Worm (Caenorhabditis elegans) whole organism, L3 larva: Measurements from ENCODE around the gene F09E5.16.

Experiments used
- aly-2 ChIP-seq: fragments of 150-350 bp; optimal IDR thresholded peaks from 2 replicates; lab custom pipeline; 2014; ENCODE audit warnings: missing biosample characterization, missing genetic modification characterization
- ama-1 ChIP-seq: fragments of 150-350 bp; optimal IDR thresholded peaks from 2 replicates; lab custom pipeline; 2018
- ceh-16 ChIP-seq: sonication (generic microtip); optimal IDR thresholded peaks from 2 replicates; lab custom pipeline; 2017; ENCODE audit warnings: missing biosample characterization, missing genetic modification characterization
- ceh-28 ChIP-seq: fragments of 150-350 bp; optimal IDR thresholded peaks from 2 replicates; lab custom pipeline; 2014; ENCODE audit warnings: missing biosample characterization, missing genetic modification reagents, missing genetic modification characterization
- ceh-82 ChIP-seq: fragments of 150-350 bp; optimal IDR thresholded peaks from 2 replicates; lab custom pipeline; 2014; ENCODE audit warnings: missing biosample characterization, missing genetic modification characterization
- ceh-9 ChIP-seq: sonication (generic microtip); optimal IDR thresholded peaks from 2 replicates; lab custom pipeline; 2018; ENCODE audit warnings: missing biosample characterization, missing genetic modification characterization
- egl-27 ChIP-seq: sonication (generic microtip); optimal IDR thresholded peaks from 4 replicates; lab custom pipeline; 2017; ENCODE audit warnings: missing biosample characterization, missing genetic modification reagents, missing genetic modification characterization
- egl-5 ChIP-seq: fragments of 150-350 bp; optimal IDR thresholded peaks from 2 replicates; lab custom pipeline; 2017; ENCODE audit warnings: missing biosample characterization, missing genetic modification reagents, missing genetic modification characterization, inconsistent platforms
- elt-1 ChIP-seq: fragments of 150-350 bp; optimal IDR thresholded peaks from 2 replicates; lab custom pipeline; 2014; ENCODE audit warnings: missing biosample characterization, missing genetic modification characterization
- elt-2 ChIP-seq: sonication (generic microtip); optimal IDR thresholded peaks from 2 replicates; lab custom pipeline; 2016; ENCODE audit warnings: missing genetic modification reagents, mild to moderate bottlenecking, missing genetic modification characterization, missing compliant biosample characterization
- elt-3 ChIP-seq, 3 experiments: fragments of 150-350 bp in 1 of 3; sonication (generic microtip) in 2 of 3; optimal IDR thresholded peaks; 2 replicates in 2 of 3; 4 replicates in 1 of 3; lab custom pipeline; 2014 to 2017; ENCODE audit warnings: missing biosample characterization in 3 of 3, missing genetic modification characterization in 3 of 3
- eor-1 ChIP-seq, 2 experiments: fragments of 150-350 bp; optimal IDR thresholded peaks; 2 replicates each; lab custom pipeline; 2014 to 2018; ENCODE audit warnings: missing biosample characterization in 2 of 2, missing genetic modification characterization in 2 of 2
- fkh-2 ChIP-seq: fragments of 150-350 bp; optimal IDR thresholded peaks from 2 replicates; lab custom pipeline; 2014; ENCODE audit warnings: missing biosample characterization, missing genetic modification reagents, missing genetic modification characterization
- fos-1 ChIP-seq: fragments of 150-350 bp; optimal IDR thresholded peaks from 2 replicates; lab custom pipeline; 2014; ENCODE audit warnings: missing biosample characterization, missing genetic modification characterization
- hmg-11 ChIP-seq: sonication (generic microtip); optimal IDR thresholded peaks from 2 replicates; lab custom pipeline; 2016; ENCODE audit warnings: missing genetic modification characterization, missing compliant biosample characterization
- jun-1 ChIP-seq: fragments of 150-350 bp; optimal IDR thresholded peaks from 2 replicates; lab custom pipeline; 2014; ENCODE audit warnings: missing biosample characterization, missing genetic modification reagents, missing genetic modification characterization
- lin-15B ChIP-seq: fragments of 150-350 bp; optimal IDR thresholded peaks from 2 replicates; lab custom pipeline; 2014; ENCODE audit warnings: missing biosample characterization, missing genetic modification characterization
- lin-39 ChIP-seq: fragments of 150-350 bp; optimal IDR thresholded peaks from 2 replicates; lab custom pipeline; 2018; ENCODE audit warnings: missing biosample characterization, missing genetic modification reagents, missing genetic modification characterization
- lsy-12 ChIP-seq: sonication (generic microtip); optimal IDR thresholded peaks from 2 replicates; lab custom pipeline; 2016; ENCODE audit warnings: mild to moderate bottlenecking, missing genetic modification characterization, missing compliant biosample characterization
- mdl-1 ChIP-seq: fragments of 150-350 bp; optimal IDR thresholded peaks from 2 replicates; lab custom pipeline; 2014; ENCODE audit warnings: missing biosample characterization, missing genetic modification characterization
- mml-1 ChIP-seq: fragments of 150-350 bp; sonication (generic microtip); optimal IDR thresholded peaks from 3 replicates; lab custom pipeline; 2014; ENCODE audit warnings: missing biosample characterization, missing genetic modification characterization
- nfya-1 ChIP-seq: sonication (generic microtip); optimal IDR thresholded peaks from 2 replicates; lab custom pipeline; 2017; ENCODE audit warnings: missing genetic modification characterization, mild to moderate bottlenecking, missing compliant biosample characterization, antibody characterized with exemption, moderate library complexity; ENCODE audit not compliant: insufficient read depth
- nhr-11 ChIP-seq: fragments of 150-350 bp; optimal IDR thresholded peaks from 2 replicates; lab custom pipeline; 2014; ENCODE audit warnings: missing biosample characterization, missing genetic modification characterization
- nhr-12 ChIP-seq: fragments of 150-350 bp; optimal IDR thresholded peaks from 2 replicates; lab custom pipeline; 2014; ENCODE audit warnings: missing biosample characterization, missing genetic modification characterization
- nhr-23 ChIP-seq: fragments of 150-350 bp; optimal IDR thresholded peaks from 2 replicates; lab custom pipeline; 2014; ENCODE audit warnings: missing biosample characterization, missing genetic modification reagents, missing genetic modification characterization
- nhr-237 ChIP-seq: fragments of 150-350 bp; optimal IDR thresholded peaks from 2 replicates; lab custom pipeline; 2014; ENCODE audit warnings: missing biosample characterization, missing genetic modification characterization
- nhr-25 ChIP-seq: sonication (generic microtip); optimal IDR thresholded peaks from 2 replicates; lab custom pipeline; 2017; ENCODE audit warnings: missing biosample characterization, missing genetic modification characterization
- nhr-67 ChIP-seq: fragments of 150-350 bp; optimal IDR thresholded peaks from 2 replicates; lab custom pipeline; 2014; ENCODE audit warnings: missing biosample characterization, missing genetic modification characterization
- nhr-76 ChIP-seq: fragments of 150-350 bp; sonication (generic microtip); optimal IDR thresholded peaks from 5 replicates; lab custom pipeline; 2014; ENCODE audit warnings: missing biosample characterization, missing genetic modification characterization
- nhr-77 ChIP-seq: fragments of 150-350 bp; optimal IDR thresholded peaks from 2 replicates; lab custom pipeline; 2014; ENCODE audit warnings: missing biosample characterization, missing genetic modification characterization
- pha-4 ChIP-seq: fragments of 150-350 bp; optimal IDR thresholded peaks from 2 replicates; lab custom pipeline; 2014; ENCODE audit warnings: missing biosample characterization, missing genetic modification reagents, missing genetic modification characterization
- pqm-1 ChIP-seq: fragments of 150-350 bp; optimal IDR thresholded peaks from 2 replicates; lab custom pipeline; 2017; ENCODE audit warnings: missing biosample characterization, missing genetic modification characterization, inconsistent platforms
- skn-1 ChIP-seq: fragments of 150-350 bp; optimal IDR thresholded peaks from 2 replicates; lab custom pipeline; 2014; ENCODE audit warnings: missing biosample characterization, missing genetic modification characterization
- snpc-4 ChIP-seq: fragments of 150-350 bp; optimal IDR thresholded peaks from 2 replicates; lab custom pipeline; 2014; ENCODE audit warnings: missing biosample characterization, missing genetic modification characterization
- tbx-2 ChIP-seq: sonication (generic microtip); optimal IDR thresholded peaks from 2 replicates; lab custom pipeline; 2016; ENCODE audit warnings: mild to moderate bottlenecking, missing genetic modification characterization, missing compliant biosample characterization
- unc-39 ChIP-seq: sonication (generic microtip); optimal IDR thresholded peaks from 4 replicates; lab custom pipeline; 2017; ENCODE audit warnings: missing biosample characterization, missing genetic modification characterization
- unc-62 ChIP-seq: fragments of 150-350 bp; sonication (generic microtip); optimal IDR thresholded peaks from 4 replicates; lab custom pipeline; 2014; ENCODE audit warnings: missing biosample characterization, missing genetic modification reagents, missing genetic modification characterization
- zag-1 ChIP-seq: fragments of 150-350 bp; optimal IDR thresholded peaks from 2 replicates; lab custom pipeline; 2014; ENCODE audit warnings: missing biosample characterization, missing genetic modification characterization
- ztf-4 ChIP-seq: fragments of 150-350 bp; optimal IDR thresholded peaks from 2 replicates; lab custom pipeline; 2014; ENCODE audit warnings: missing biosample characterization, missing genetic modification characterization

Gene F09E5.16

ce11 chrII:5335370-5336034 is 30.0 kb downstream of the F09E5.16 start:
- no peak for TF ChIP-seq fkh-2 (tag; lab: Kevin White, UChicago)
- TF ChIP-seq pha-4: no peak
- peak; percentile 51 for TF ChIP-seq lin-39
- TF ChIP-seq nfya-1 (tag; lab: Kevin White, UChicago): no peak
- peak; percentile 28 for TF ChIP-seq nhr-11 (tag; lab: Kevin White, UChicago)
- peak; percentile 11 for TF ChIP-seq jun-1 (tag; lab: Kevin White, UChicago)
- no peak for TF ChIP-seq skn-1
- TF ChIP-seq egl-27 (tag; lab: Kevin White, UChicago): no peak
- TF ChIP-seq hmg-11: peak; percentile 48
- TF ChIP-seq elt-2 (tag; lab: Kevin White, UChicago): peak; percentile 11
- no peak for TF ChIP-seq elt-3 (tag; optimal IDR thresholded peaks at IDR 0.05; lab: Kevin White, UChicago)
- TF ChIP-seq aly-2: no peak
- TF ChIP-seq, all 47 proteins: peak for 5

ce11 chrII:5334628-5335027 is 30.9 kb downstream of the F09E5.16 start:
- no peak for TF ChIP-seq ceh-9 (tag; lab: Kevin White, UChicago)

ce11 chrII:5333729-5334255 is 31.8 kb downstream of the F09E5.16 start:
- TF ChIP-seq elt-2 (tag; lab: Kevin White, UChicago): peak; percentile 70
- TF ChIP-seq ztf-4 (tag; lab: Kevin White, UChicago): no peak
- TF ChIP-seq pha-4: peak; percentile 47
- no peak for TF ChIP-seq zag-1
- TF ChIP-seq, all 47 proteins: peak for 2

ce11 chrII:5332345-5333124 is 33.0 kb downstream of the F09E5.16 start:
- TF ChIP-seq egl-5 (no peak), lsy-12 (tag; lab: Kevin White, UChicago) (peak; percentile 4), nhr-77 (tag; lab: Kevin White, UChicago) (no peak), pqm-1 (tag; lab: Kevin White, UChicago) (peak; percentile 36), pha-4 (peak; percentile 53), nhr-67 (no peak), fos-1 (tag; lab: Kevin White, UChicago) (peak; percentile 95), tbx-2 (tag; lab: Kevin White, UChicago) (no peak), elt-2 (tag; lab: Kevin White, UChicago) (peak; percentile 71), jun-1 (tag; lab: Kevin White, UChicago) (peak; percentile 85)

ce11 chrII:5331677-5332303 is 33.8 kb downstream of the F09E5.16 start:
- no peak for TF ChIP-seq ceh-82
- TF ChIP-seq lin-39: no peak
- no peak for TF ChIP-seq lin-15B
- no peak for TF ChIP-seq nhr-237 (tag; lab: Kevin White, UChicago)
- TF ChIP-seq tbx-2 (tag; lab: Kevin White, UChicago): no peak
- peak; percentile 39 for TF ChIP-seq pqm-1 (tag; lab: Kevin White, UChicago)
- no peak for TF ChIP-seq lsy-12 (tag; lab: Kevin White, UChicago)
- no peak for TF ChIP-seq unc-62 (GFP tag; lab: Kevin White, UChicago)
- no peak for TF ChIP-seq jun-1 (tag; lab: Kevin White, UChicago)
- no peak for TF ChIP-seq egl-27 (tag; lab: Kevin White, UChicago)
- no peak for TF ChIP-seq skn-1
- TF ChIP-seq unc-39 (tag; lab: Kevin White, UChicago): no peak
- TF ChIP-seq fos-1 (tag; lab: Kevin White, UChicago): no peak
- no peak for TF ChIP-seq elt-1 (tag; lab: Kevin White, UChicago)
- TF ChIP-seq nhr-23 (tag; lab: Kevin White, UChicago): peak; percentile 9
- TF ChIP-seq ceh-9 (tag; lab: Kevin White, UChicago): no peak
- TF ChIP-seq nhr-12: no peak
- no peak for TF ChIP-seq ceh-16 (tag; lab: Kevin White, UChicago)
- no peak for TF ChIP-seq ztf-4 (tag; lab: Kevin White, UChicago)
- no peak for TF ChIP-seq aly-2
- no peak for TF ChIP-seq mdl-1
- no peak for TF ChIP-seq nhr-76 (tag; lab: Kevin White, UChicago)
- TF ChIP-seq nhr-25: peak; percentile 14
- no peak for TF ChIP-seq zag-1
- no peak for TF ChIP-seq mml-1 (tag; lab: Kevin White, UChicago)
- no peak for TF ChIP-seq nhr-77 (tag; lab: Kevin White, UChicago)
- TF ChIP-seq ceh-28 (tag; lab: Kevin White, UChicago): no peak
- peak; percentile 62 for TF ChIP-seq nfya-1 (tag; lab: Kevin White, UChicago)
- no peak for TF ChIP-seq ama-1 (lab: Kevin White, UChicago)
- TF ChIP-seq hmg-11: no peak
- TF ChIP-seq eor-1 (tag; optimal IDR thresholded peaks at IDR 0.05; lab: Kevin White, UChicago): no peak
- no peak for TF ChIP-seq snpc-4 (tag; lab: Kevin White, UChicago)
- no peak for TF ChIP-seq nhr-67
